Fruit fly (Drosophila melanogaster) whole organism, embryonic: ENCODE results near the gene CG13002.
A peak's percentile ranks its signal among the peaks of the same experiment; 100 is the strongest.

Source experiments
- CG10267 ChIP-seq: fragments of 200-800 bp; sonication (Bioruptor generic); optimal IDR thresholded peaks from 2 replicates; lab custom pipeline; 2018; ENCODE audit warnings: missing biosample characterization, mild to moderate bottlenecking, missing genetic modification characterization, moderate library complexity
- CG11085 ChIP-seq: fragments of 200-800 bp; sonication (Bioruptor generic); IDR thresholded peaks from 2 replicates; pipeline ENCODE4 v1.3.6; 2022; ENCODE audit warnings: missing biosample characterization, missing genetic modification characterization
- CG11560 ChIP-seq: fragments of 200-800 bp; sonication (Bioruptor generic); IDR thresholded peaks from 3 replicates; pipeline ENCODE4 v1.3.6; 2022; ENCODE audit warnings: missing biosample characterization, missing genetic modification characterization
- CG12071 ChIP-seq: fragments of 200-800 bp; sonication (Bioruptor generic); optimal IDR thresholded peaks from 3 replicates; lab custom pipeline; 2018; ENCODE audit warnings: missing biosample characterization, mild to moderate bottlenecking, missing genetic modification characterization
- CG12942 ChIP-seq: fragments of 200-800 bp; sonication (Bioruptor generic); optimal IDR thresholded peaks from 3 replicates; lab custom pipeline; 2016; ENCODE audit warnings: missing biosample characterization, missing genetic modification characterization
- CG13123 ChIP-seq: fragments of 200-800 bp; sonication (Bioruptor generic); optimal IDR thresholded peaks from 2 replicates; lab custom pipeline; 2016; ENCODE audit warnings: missing biosample characterization, missing genetic modification characterization
- CG16815 ChIP-seq: fragments of 200-800 bp; sonication (Bioruptor generic); optimal IDR thresholded peaks from 3 replicates; lab custom pipeline; 2017; ENCODE audit warnings: missing biosample characterization, mild to moderate bottlenecking, missing genetic modification characterization
- CG17385 ChIP-seq: fragments of 200-800 bp; sonication (Bioruptor generic); optimal IDR thresholded peaks from 3 replicates; lab custom pipeline; 2018; ENCODE audit warnings: missing biosample characterization, mild to moderate bottlenecking, missing genetic modification characterization
- CG18011 ChIP-seq: fragments of 200-800 bp; sonication (Bioruptor generic); optimal IDR thresholded peaks from 2 replicates; lab custom pipeline; 2017; ENCODE audit warnings: missing biosample characterization, missing genetic modification characterization, mild to moderate bottlenecking, moderate library complexity, missing genotype
- CG3163 ChIP-seq: fragments of 200-800 bp; sonication (Bioruptor generic); optimal IDR thresholded peaks from 3 replicates; lab custom pipeline; 2016; ENCODE audit warnings: missing biosample characterization, missing genetic modification characterization
- CG32772 ChIP-seq: fragments of 200-800 bp; sonication (Bioruptor generic); IDR thresholded peaks from 2 replicates; pipeline ENCODE4 v1.3.6; 2022; ENCODE audit warnings: missing biosample characterization, missing genetic modification characterization
- CG33557 ChIP-seq: fragments of 200-800 bp; sonication (Bioruptor generic); optimal IDR thresholded peaks from 2 replicates; lab custom pipeline; 2019; ENCODE audit warnings: missing biosample characterization, mild to moderate bottlenecking, missing genetic modification characterization, moderate library complexity
- CG5180 ChIP-seq: fragments of 200-800 bp; sonication (Bioruptor generic); optimal IDR thresholded peaks from 3 replicates; lab custom pipeline; 2017; ENCODE audit warnings: missing biosample characterization, missing genetic modification characterization, mild to moderate bottlenecking, moderate library complexity, missing genetic modification reagents
- CG5953 ChIP-seq: fragments of 200-800 bp; sonication (Bioruptor generic); IDR thresholded peaks from 2 replicates; pipeline ENCODE4 v1.3.6; 2022; ENCODE audit warnings: missing biosample characterization, missing genetic modification characterization
- CG6654 ChIP-seq: fragments of 200-800 bp; sonication (Bioruptor generic); optimal IDR thresholded peaks from 2 replicates; lab custom pipeline; 2017; ENCODE audit warnings: missing biosample characterization, mild to moderate bottlenecking, missing genetic modification characterization
- CG6813 ChIP-seq: fragments of 200-800 bp; sonication (Bioruptor generic); optimal IDR thresholded peaks from 2 replicates; lab custom pipeline; 2017; ENCODE audit warnings: missing biosample characterization, missing genetic modification characterization, mild to moderate bottlenecking, moderate library complexity, missing genetic modification reagents
- CG6854 ChIP-seq: fragments of 200-800 bp; sonication (Bioruptor generic); optimal IDR thresholded peaks from 3 replicates; lab custom pipeline; 2017; ENCODE audit warnings: missing biosample characterization, mild to moderate bottlenecking, missing genetic modification characterization
- CG8281 ChIP-seq: fragments of 200-800 bp; sonication (Bioruptor generic); optimal IDR thresholded peaks from 2 replicates; lab custom pipeline; 2018; ENCODE audit warnings: missing biosample characterization, mild to moderate bottlenecking, missing genetic modification characterization, moderate library complexity
- CG9727 ChIP-seq: fragments of 200-800 bp; sonication (Bioruptor generic); optimal IDR thresholded peaks from 3 replicates; lab custom pipeline; 2017; ENCODE audit warnings: missing biosample characterization, mild to moderate bottlenecking, missing genetic modification characterization
- CG9817 ChIP-seq: fragments of 200-800 bp; sonication (Bioruptor generic); optimal IDR thresholded peaks from 2 replicates; lab custom pipeline; 2018; ENCODE audit warnings: missing biosample characterization, mild to moderate bottlenecking, missing genetic modification characterization, moderate library complexity
- Camta ChIP-seq: fragments of 200-800 bp; sonication (Bioruptor generic); optimal IDR thresholded peaks from 2 replicates; lab custom pipeline; 2016; ENCODE audit warnings: missing biosample characterization, missing genetic modification characterization
- CkIIα-i1 ChIP-seq: fragments of 200-800 bp; sonication (Bioruptor generic); IDR thresholded peaks from 2 replicates; pipeline ENCODE4 v1.3.6; 2022; ENCODE audit warnings: missing biosample characterization, missing genetic modification characterization
- D19B ChIP-seq: fragments of 200-800 bp; sonication (Bioruptor generic); optimal IDR thresholded peaks from 2 replicates; lab custom pipeline; 2017; ENCODE audit warnings: missing biosample characterization, mild to moderate bottlenecking, missing genetic modification characterization
- Doc2 ChIP-seq: fragments of 200-800 bp; sonication (Bioruptor generic); IDR thresholded peaks from 2 replicates; pipeline ENCODE4 v1.3.6; 2022; ENCODE audit warnings: missing biosample characterization, missing genetic modification characterization
- E2f1 ChIP-seq: fragments of 200-800 bp; sonication (Bioruptor generic); IDR thresholded peaks from 2 replicates; pipeline ENCODE4 v1.3.6; 2022; ENCODE audit warnings: missing biosample characterization, missing genetic modification characterization
- Gsc ChIP-seq: fragments of 200-800 bp; sonication (Bioruptor generic); IDR thresholded peaks from 2 replicates; pipeline ENCODE4 v1.3.6; 2022; ENCODE audit warnings: missing biosample characterization, missing genetic modification characterization
- Nf-YC ChIP-seq: fragments of 200-800 bp; optimal IDR thresholded peaks from 3 replicates; lab custom pipeline; 2019; ENCODE audit warnings: missing biosample characterization, mild to moderate bottlenecking, missing genetic modification characterization, moderate library complexity
- Six4 ChIP-seq: fragments of 200-800 bp; sonication (Bioruptor generic); optimal IDR thresholded peaks from 2 replicates; lab custom pipeline; 2016; ENCODE audit warnings: missing biosample characterization, missing genetic modification characterization
- Taf1 ChIP-seq: fragments of 200-800 bp; sonication (Bioruptor generic); IDR thresholded peaks from 2 replicates; pipeline ENCODE4 v1.3.6; 2022; ENCODE audit warnings: missing biosample characterization, missing genetic modification characterization
- Trl ChIP-seq, 3 experiments: fragments of >200 bp in 2 of 3; fragments of 200-800 bp in 1 of 3; sonication (Bioruptor generic) in 1 of 3; optimal IDR thresholded peaks; 2 replicates in 1 of 3; 3 replicates in 2 of 3; lab custom pipeline; 2016 to 2017; ENCODE audit warnings: missing biosample characterization in 1 of 3, missing genetic modification characterization in 1 of 3
- Vsx1 ChIP-seq: fragments of 200-800 bp; sonication (Bioruptor generic); optimal IDR thresholded peaks from 2 replicates; lab custom pipeline; 2017; ENCODE audit warnings: missing biosample characterization, mild to moderate bottlenecking, missing genetic modification characterization, missing genetic modification reagents
- Xrp1 ChIP-seq: fragments of 200-800 bp; sonication (Bioruptor generic); IDR thresholded peaks from 2 replicates; pipeline ENCODE4 v1.3.6; 2022; ENCODE audit warnings: missing biosample characterization, missing genetic modification characterization
- al ChIP-seq: fragments of 200-800 bp; sonication (Bioruptor generic); IDR thresholded peaks from 2 replicates; pipeline ENCODE4 v1.3.6; 2022; ENCODE audit warnings: missing biosample characterization, missing genetic modification characterization
- ato ChIP-seq: fragments of 200-800 bp; sonication (Bioruptor generic); IDR thresholded peaks from 2 replicates; pipeline ENCODE4 v1.3.6; 2022; ENCODE audit warnings: missing biosample characterization, missing genetic modification characterization; ENCODE audit not compliant: partially characterized antibody
- bcd ChIP-seq: fragments of 200-800 bp; sonication (Bioruptor generic); optimal IDR thresholded peaks from 2 replicates; lab custom pipeline; 2017; ENCODE audit warnings: missing biosample characterization, mild to moderate bottlenecking, missing genetic modification characterization
- bowl ChIP-seq: fragments of 200-800 bp; sonication (Bioruptor generic); IDR thresholded peaks from 2 replicates; pipeline ENCODE4 v1.3.6; 2022; ENCODE audit warnings: missing biosample characterization, missing genetic modification characterization
- chm ChIP-seq: fragments of 200-800 bp; sonication (Bioruptor generic); IDR thresholded peaks from 2 replicates; pipeline ENCODE4 v1.3.6; 2022; ENCODE audit warnings: missing biosample characterization, missing genetic modification characterization
- da ChIP-seq: fragments of 200-800 bp; sonication (Bioruptor generic); optimal IDR thresholded peaks from 2 replicates; lab custom pipeline; 2016; ENCODE audit warnings: missing biosample characterization, missing genetic modification characterization
- dysf ChIP-seq: fragments of 200-800 bp; sonication (Bioruptor generic); IDR thresholded peaks from 3 replicates; pipeline ENCODE4 v1.3.6; 2022; ENCODE audit warnings: missing biosample characterization, missing genetic modification characterization
- ems ChIP-seq: fragments of 200-800 bp; sonication (Bioruptor generic); optimal IDR thresholded peaks from 3 replicates; lab custom pipeline; 2016; ENCODE audit warnings: missing biosample characterization, missing genetic modification characterization
- hth ChIP-seq: fragments of >200 bp; optimal IDR thresholded peaks from 2 replicates; lab custom pipeline; 2017; ENCODE audit warnings: inconsistent platforms
- lab ChIP-seq: fragments of 200-800 bp; sonication (Bioruptor generic); optimal IDR thresholded peaks from 3 replicates; lab custom pipeline; 2017; ENCODE audit warnings: missing biosample characterization, missing genetic modification characterization, mild to moderate bottlenecking, moderate library complexity, missing genetic modification reagents
- ro ChIP-seq: fragments of 200-800 bp; sonication (Bioruptor generic); IDR thresholded peaks from 2 replicates; pipeline ENCODE4 v1.3.6; 2022; ENCODE audit warnings: missing biosample characterization, missing genetic modification characterization
- sim ChIP-seq: fragments of 200-800 bp; sonication (Bioruptor generic); IDR thresholded peaks from 2 replicates; pipeline ENCODE4 v1.3.6; 2022; ENCODE audit warnings: missing biosample characterization, missing genetic modification characterization
- tap ChIP-seq: fragments of 200-800 bp; optimal IDR thresholded peaks from 3 replicates; lab custom pipeline; 2019; ENCODE audit warnings: missing biosample characterization, mild to moderate bottlenecking, missing genetic modification characterization, moderate library complexity
- unc-4 ChIP-seq: fragments of 200-800 bp; sonication (Bioruptor generic); IDR thresholded peaks from 2 replicates; pipeline ENCODE4 v1.3.6; 2022; ENCODE audit warnings: missing biosample characterization, missing genetic modification characterization; ENCODE audit not compliant: partially characterized antibody
- wek ChIP-seq: fragments of 200-800 bp; sonication (Bioruptor generic); optimal IDR thresholded peaks from 3 replicates; lab custom pipeline; 2018; ENCODE audit warnings: missing biosample characterization, mild to moderate bottlenecking, missing genetic modification characterization, moderate library complexity
- zen ChIP-seq: fragments of 200-800 bp; sonication (Bioruptor generic); optimal IDR thresholded peaks from 3 replicates; lab custom pipeline; 2018; ENCODE audit warnings: missing biosample characterization, mild to moderate bottlenecking, missing genetic modification characterization, moderate library complexity

Gene CG13002

DNA sequence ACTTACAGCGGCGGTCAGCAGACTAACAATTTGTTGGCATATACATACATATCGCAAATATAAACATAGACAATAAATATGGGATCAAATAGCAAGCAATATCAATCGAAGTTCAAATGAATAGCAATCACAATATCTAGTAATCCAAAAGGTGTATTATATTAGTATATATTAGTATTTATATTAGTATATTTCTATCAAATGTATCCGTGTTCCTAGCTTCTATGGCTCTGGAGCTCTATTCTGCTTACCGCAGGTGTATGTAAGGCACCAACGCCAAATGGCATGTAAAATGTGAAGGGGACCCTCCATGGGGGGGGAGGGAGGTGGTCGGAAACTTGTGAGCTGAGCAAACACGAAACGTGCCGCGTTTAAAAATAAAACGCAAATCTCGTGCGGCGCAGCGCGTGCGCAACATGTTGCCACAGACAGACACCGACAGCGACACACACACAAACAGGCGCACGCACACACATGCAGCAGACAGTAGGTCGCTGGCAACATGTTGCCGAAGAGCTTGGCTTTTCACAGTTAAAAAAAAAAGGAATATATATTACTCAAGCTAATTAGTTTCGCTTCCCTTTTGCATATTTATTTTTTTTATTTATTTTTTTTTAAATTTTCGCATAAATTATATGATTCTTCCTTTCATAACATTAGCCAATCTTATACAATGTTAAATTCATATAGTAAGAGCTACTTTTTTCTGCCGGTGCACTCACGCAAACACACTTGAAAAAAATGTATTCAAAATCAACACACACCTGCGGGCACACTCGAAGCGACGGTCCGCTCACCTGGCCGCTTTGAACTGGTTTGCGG is 41.1 kb downstream of the CG13002 start (continued):
- TF ChIP-seq Vsx1 (peak; percentile 80), CG6813 (peak; percentile 30), dysf (GFP tag; lab: Robert Waterston, UW) (peak; percentile 80), CG9817 (tag; lab: Kevin White, UChicago) (peak; percentile 20), CG18011 (GFP tag; lab: Kevin White, UChicago) (no peak), D19B (GFP tag; lab: Kevin White, UChicago) (peak; percentile 14), Gsc (GFP tag; lab: Robert Waterston, UW) (no peak), CkIIα-i1 (GFP tag; lab: Robert Waterston, UW) (no peak), CG9727 (GFP tag; lab: Kevin White, UChicago) (peak; percentile 58), lab (peak; percentile 75), da (GFP tag; lab: Kevin White, UChicago) (no peak), tap (peak; percentile 37), CG17385 (peak; percentile 50), E2f1 (peak; percentile 62), CG16815 (GFP tag; lab: Kevin White, UChicago) (no peak), al (peak; percentile 56), CG12071 (GFP tag; lab: Kevin White, UChicago) (peak; percentile 40), CG3163 (no peak), CG6854 (GFP tag; lab: Kevin White, UChicago) (no peak), Doc2 (GFP tag; lab: Robert Waterston, UW) (no peak), CG5953 (GFP tag; lab: Robert Waterston, UW) (peak; percentile 63; the same call in 1 of the 2 replicates), unc-4 (GFP tag; lab: Robert Waterston, UW) (no peak), CG5180 (GFP tag; lab: Kevin White, UChicago) (peak; percentile 47), hth (no peak), CG33557 (GFP tag; lab: Kevin White, UChicago) (no peak), CG6654 (GFP tag; lab: Kevin White, UChicago) (peak; percentile 2), CG10267 (peak; percentile 54), Trl (optimal IDR thresholded peaks at IDR 0.05; lab: Kevin White, UChicago) (no peak), Trl (GFP tag; optimal IDR thresholded peaks at IDR 0.05; lab: Kevin White, UChicago) (peak; percentile 24), CG11560 (0 out of 3 replicates have a peak, but pooled peaks have one; percentile 19), CG12942 (GFP tag; lab: Kevin White, UChicago) (peak; percentile 3), sim (GFP tag; lab: Robert Waterston, UW) (0 out of 2 replicates have a peak, but pooled peaks have one; percentile 22), ro (peak; percentile 53), CG11085 (0 out of 2 replicates have a peak, but pooled peaks have one; percentile 24), chm (GFP tag; lab: Robert Waterston, UW) (0 out of 2 replicates have a peak, but pooled peaks have one; percentile 9), ems (GFP tag; lab: Kevin White, UChicago) (no peak), wek (no peak), CG32772 (peak; percentile 73), Camta (GFP tag; lab: Kevin White, UChicago) (peak; percentile 32), CG8281 (tag; lab: Kevin White, UChicago) (peak; percentile 24), Taf1 (peak; percentile 9; the same call in 1 of the 2 replicates), bowl (peak; percentile 24; the same call in 1 of the 2 replicates), Xrp1 (GFP tag; lab: Robert Waterston, UW) (peak; percentile 76), Nf-YC (tag; lab: Kevin White, UChicago) (peak; percentile 35), bcd (GFP tag; lab: Kevin White, UChicago) (peak; percentile 67), CG13123 (GFP tag; lab: Kevin White, UChicago) (no peak), Six4 (GFP tag; lab: Kevin White, UChicago) (peak; percentile 18), zen (tag; lab: Kevin White, UChicago) (peak; percentile 26), ato (GFP tag; lab: Robert Waterston, UW) (no peak)
